Fruit fly (Drosophila melanogaster) whole organism, embryonic: ENCODE measurements around the gene mnd.

Source experiments
- Antp ChIP-seq: fragments of 200-800 bp; sonication (Bioruptor generic); optimal IDR thresholded peaks from 3 replicates; lab custom pipeline; 2016; ENCODE audit warnings: missing biosample characterization, missing genetic modification characterization
- CG10321 ChIP-seq: fragments of 200-800 bp; sonication (Bioruptor generic); IDR thresholded peaks from 2 replicates; pipeline ENCODE4 v1.3.6; 2022; ENCODE audit warnings: missing biosample characterization, missing genetic modification characterization
- CG12071 ChIP-seq: fragments of 200-800 bp; sonication (Bioruptor generic); optimal IDR thresholded peaks from 3 replicates; lab custom pipeline; 2018; ENCODE audit warnings: missing biosample characterization, mild to moderate bottlenecking, missing genetic modification characterization
- CG12104 ChIP-seq: fragments of 200-800 bp; sonication (Bioruptor generic); optimal IDR thresholded peaks from 3 replicates; lab custom pipeline; 2016; ENCODE audit warnings: missing biosample characterization, missing genetic modification characterization
- CG13123 ChIP-seq: fragments of 200-800 bp; sonication (Bioruptor generic); optimal IDR thresholded peaks from 2 replicates; lab custom pipeline; 2016; ENCODE audit warnings: missing biosample characterization, missing genetic modification characterization
- CG13775 ChIP-seq: fragments of 200-800 bp; sonication (Bioruptor generic); optimal IDR thresholded peaks from 3 replicates; lab custom pipeline; 2017; ENCODE audit warnings: missing biosample characterization, mild to moderate bottlenecking, missing genetic modification characterization
- CG14965 ChIP-seq: fragments of 200-800 bp; sonication (Bioruptor generic); optimal IDR thresholded peaks from 2 replicates; lab custom pipeline; 2016; ENCODE audit warnings: missing biosample characterization, missing genetic modification characterization, borderline replicate concordance
- CG1529 ChIP-seq: fragments of 200-800 bp; sonication (Bioruptor generic); optimal IDR thresholded peaks from 3 replicates; lab custom pipeline; 2018; ENCODE audit warnings: missing biosample characterization, missing genetic modification characterization
- CG2120 ChIP-seq: fragments of 200-800 bp; sonication (Bioruptor generic); optimal IDR thresholded peaks from 3 replicates; lab custom pipeline; 2016; ENCODE audit warnings: missing biosample characterization, missing genetic modification characterization
- CG2875 ChIP-seq: fragments of 200-800 bp; sonication (Bioruptor generic); optimal IDR thresholded peaks from 2 replicates; lab custom pipeline; 2017; ENCODE audit warnings: missing biosample characterization, mild to moderate bottlenecking, missing genetic modification characterization, missing genetic modification reagents
- CG2889 ChIP-seq: fragments of 200-800 bp; sonication (Bioruptor generic); IDR thresholded peaks from 3 replicates; pipeline ENCODE4 v1.3.6; 2022; ENCODE audit warnings: missing biosample characterization, missing genetic modification characterization
- CG31365 ChIP-seq: fragments of 200-800 bp; sonication (Bioruptor generic); optimal IDR thresholded peaks from 2 replicates; lab custom pipeline; 2018; ENCODE audit warnings: missing biosample characterization, mild to moderate bottlenecking, missing genetic modification characterization
- CG31441 ChIP-seq: fragments of 200-800 bp; sonication (Bioruptor generic); IDR thresholded peaks from 2 replicates; pipeline ENCODE4 v1.3.6; 2022; ENCODE audit warnings: missing biosample characterization, missing genetic modification characterization
- CG4707 ChIP-seq: fragments of 200-800 bp; sonication (Bioruptor generic); optimal IDR thresholded peaks from 2 replicates; lab custom pipeline; 2018; ENCODE audit warnings: missing biosample characterization, mild to moderate bottlenecking, missing genetic modification characterization, moderate library complexity
- CG6813 ChIP-seq: fragments of 200-800 bp; sonication (Bioruptor generic); optimal IDR thresholded peaks from 2 replicates; lab custom pipeline; 2017; ENCODE audit warnings: missing biosample characterization, missing genetic modification characterization, mild to moderate bottlenecking, moderate library complexity, missing genetic modification reagents
- CG7357 ChIP-seq: fragments of 200-800 bp; sonication (Bioruptor generic); IDR thresholded peaks from 3 replicates; pipeline ENCODE4 v1.3.6; 2022; ENCODE audit warnings: missing biosample characterization, missing genetic modification characterization
- CG7372 ChIP-seq: fragments of 200-800 bp; sonication (Bioruptor generic); IDR thresholded peaks from 2 replicates; pipeline ENCODE4 v1.3.6; 2022; ENCODE audit warnings: missing biosample characterization, missing genetic modification characterization
- CG7928 ChIP-seq: fragments of 200-800 bp; sonication (Bioruptor generic); optimal IDR thresholded peaks from 2 replicates; lab custom pipeline; 2017; ENCODE audit warnings: missing biosample characterization, mild to moderate bottlenecking, missing genetic modification characterization
- CG8765 ChIP-seq: fragments of 200-800 bp; sonication (Bioruptor generic); IDR thresholded peaks from 2 replicates; pipeline ENCODE4 v1.3.6; 2022; ENCODE audit warnings: missing biosample characterization, missing genetic modification characterization
- CG9876 ChIP-seq: fragments of 200-800 bp; sonication (Bioruptor generic); optimal IDR thresholded peaks from 2 replicates; lab custom pipeline; 2016; ENCODE audit warnings: missing biosample characterization, missing genetic modification characterization
- Dref ChIP-seq: fragments of 200-800 bp; sonication (Bioruptor generic); IDR thresholded peaks from 2 replicates; pipeline ENCODE4 v1.3.6; 2022; ENCODE audit warnings: missing biosample characterization, missing genetic modification characterization
- Ets65A ChIP-seq: fragments of 200-800 bp; sonication (Bioruptor generic); peaks from one replicate; lab custom pipeline; 2016; ENCODE audit warnings: missing biosample characterization, missing genetic modification characterization
- Hr51 ChIP-seq, 2 experiments: fragments of 200-800 bp; sonication (Bioruptor generic); optimal IDR thresholded peaks; 2 replicates in 1 of 2; 3 replicates in 1 of 2; lab custom pipeline; 2016 to 2018; ENCODE audit warnings: missing biosample characterization in 2 of 2, missing genetic modification characterization in 2 of 2, mild to moderate bottlenecking in 1 of 2, moderate library complexity in 1 of 2
- Kr ChIP-seq: fragments of 200-800 bp; sonication (Bioruptor generic); optimal IDR thresholded peaks from 2 replicates; lab custom pipeline; 2017; ENCODE audit warnings: missing biosample characterization, mild to moderate bottlenecking, missing genetic modification characterization
- Max ChIP-seq: fragments of 200-800 bp; sonication (Bioruptor generic); optimal IDR thresholded peaks from 2 replicates; lab custom pipeline; 2016; ENCODE audit warnings: missing biosample characterization, mild to moderate bottlenecking, missing genetic modification characterization
- Nf-YB ChIP-seq: fragments of 200-800 bp; sonication (Bioruptor generic); optimal IDR thresholded peaks from 3 replicates; lab custom pipeline; 2019; ENCODE audit warnings: missing biosample characterization, mild to moderate bottlenecking, missing genetic modification characterization, moderate library complexity
- Poxn ChIP-seq: fragments of 200-800 bp; sonication (Bioruptor generic); IDR thresholded peaks from 2 replicates; pipeline ENCODE4 v1.3.6; 2022; ENCODE audit warnings: missing biosample characterization, missing genetic modification characterization
- Sry-β ChIP-seq: fragments of 200-800 bp; sonication (Bioruptor generic); optimal IDR thresholded peaks from 2 replicates; lab custom pipeline; 2018; ENCODE audit warnings: missing biosample characterization, mild to moderate bottlenecking, missing genetic modification characterization, moderate library complexity
- Stat92E ChIP-seq, 3 experiments: fragments of >200 bp in 2 of 3; fragments of 200-800 bp in 1 of 3; sonication (Bioruptor generic) in 1 of 3; optimal IDR thresholded peaks; 2 replicates each; lab custom pipeline; 2017 to 2019; ENCODE audit warnings: missing biosample characterization in 3 of 3, missing genetic modification characterization in 3 of 3, mild to moderate bottlenecking in 1 of 3, moderate library complexity in 1 of 3
- cad ChIP-seq: fragments of >200 bp; optimal IDR thresholded peaks from 2 replicates; lab custom pipeline; 2017; ENCODE audit warnings: missing biosample characterization, missing genetic modification characterization
- crol ChIP-seq: fragments of 200-800 bp; sonication (Bioruptor generic); IDR thresholded peaks from 2 replicates; pipeline ENCODE4 v1.3.6; 2022; ENCODE audit warnings: missing biosample characterization, missing genetic modification characterization
- emc ChIP-seq: fragments of 200-800 bp; sonication (Bioruptor generic); optimal IDR thresholded peaks from 2 replicates; lab custom pipeline; 2016; ENCODE audit warnings: missing biosample characterization, missing genetic modification characterization
- gcm2 ChIP-seq: fragments of 200-800 bp; sonication (Bioruptor generic); optimal IDR thresholded peaks from 2 replicates; lab custom pipeline; 2016; ENCODE audit warnings: missing biosample characterization, missing genetic modification characterization
- gfzf ChIP-seq: fragments of 200-800 bp; sonication (Bioruptor generic); optimal IDR thresholded peaks from 2 replicates; lab custom pipeline; 2016; ENCODE audit warnings: missing biosample characterization, mild to moderate bottlenecking, missing genetic modification characterization, moderate library complexity
- ham ChIP-seq: fragments of 200-800 bp; sonication (Bioruptor generic); IDR thresholded peaks from 2 replicates; pipeline ENCODE4 v1.3.6; 2022; ENCODE audit warnings: missing biosample characterization, missing genetic modification characterization
- hbn ChIP-seq: fragments of 200-800 bp; sonication (Bioruptor generic); IDR thresholded peaks from 2 replicates; pipeline ENCODE4 v1.3.6; 2022; ENCODE audit warnings: missing biosample characterization, missing genetic modification characterization; ENCODE audit not compliant: partially characterized antibody
- klu ChIP-seq: fragments of 200-800 bp; sonication (Bioruptor generic); IDR thresholded peaks from 2 replicates; pipeline ENCODE4 v1.3.6; 2022; ENCODE audit warnings: missing biosample characterization, missing genetic modification characterization
- pan ChIP-seq, 4 experiments: fragments of >200 bp in 3 of 4; fragments of 200-800 bp in 1 of 4; sonication (Bioruptor generic) in 1 of 4; optimal IDR thresholded peaks in 3 of 4; IDR thresholded peaks in 1 of 4; 2 replicates each; pipeline versions ENCODE4 v1.3.6 to Lab custom; 2017 to 2022; ENCODE audit warnings: missing biosample characterization in 2 of 4, missing genetic modification characterization in 2 of 4, mixed read lengths in 1 of 4
- phol ChIP-seq: fragments of 200-800 bp; sonication (Bioruptor generic); optimal IDR thresholded peaks from 3 replicates; lab custom pipeline; 2018; ENCODE audit warnings: missing biosample characterization, mild to moderate bottlenecking, missing genetic modification characterization, moderate library complexity
- pzg ChIP-seq: fragments of 200-800 bp; sonication (Bioruptor generic); optimal IDR thresholded peaks from 3 replicates; lab custom pipeline; 2018; ENCODE audit warnings: missing biosample characterization, mild to moderate bottlenecking, missing genetic modification characterization, moderate library complexity
- schlank ChIP-seq: fragments of 200-800 bp; sonication (Bioruptor generic); optimal IDR thresholded peaks from 2 replicates; lab custom pipeline; 2018; ENCODE audit warnings: missing biosample characterization, mild to moderate bottlenecking, missing genetic modification characterization
- scrt ChIP-seq: fragments of 200-800 bp; sonication (Bioruptor generic); optimal IDR thresholded peaks from 2 replicates; lab custom pipeline; 2018; ENCODE audit warnings: missing biosample characterization, mild to moderate bottlenecking, missing genetic modification characterization, moderate library complexity
- sima ChIP-seq: fragments of 200-800 bp; sonication (Bioruptor generic); optimal IDR thresholded peaks from 2 replicates; lab custom pipeline; 2016; ENCODE audit warnings: missing biosample characterization, missing genetic modification characterization
- sna ChIP-seq: fragments of 200-800 bp; sonication (Bioruptor generic); IDR thresholded peaks from 2 replicates; pipeline ENCODE4 v1.3.6; 2022; ENCODE audit warnings: missing biosample characterization, missing genetic modification characterization; ENCODE audit not compliant: partially characterized antibody
- sqz ChIP-seq: fragments of 200-800 bp; sonication (Bioruptor generic); optimal IDR thresholded peaks from 3 replicates; lab custom pipeline; 2018; ENCODE audit warnings: missing biosample characterization, mild to moderate bottlenecking, missing genetic modification characterization
- sug ChIP-seq: fragments of 200-800 bp; optimal IDR thresholded peaks from 2 replicates; lab custom pipeline; 2019; ENCODE audit warnings: missing biosample characterization, mild to moderate bottlenecking, missing genetic modification characterization, moderate library complexity
- tap ChIP-seq: fragments of 200-800 bp; optimal IDR thresholded peaks from 3 replicates; lab custom pipeline; 2019; ENCODE audit warnings: missing biosample characterization, mild to moderate bottlenecking, missing genetic modification characterization, moderate library complexity
- toy ChIP-seq: fragments of 200-800 bp; sonication (Bioruptor generic); IDR thresholded peaks from 2 replicates; pipeline ENCODE4 v1.3.6; 2022; ENCODE audit warnings: missing biosample characterization, missing genetic modification characterization
- trh ChIP-seq: fragments of 200-800 bp; sonication (Bioruptor generic); optimal IDR thresholded peaks from 2 replicates; lab custom pipeline; 2016; ENCODE audit warnings: missing biosample characterization, missing genetic modification characterization

The mnd gene

DNA sequence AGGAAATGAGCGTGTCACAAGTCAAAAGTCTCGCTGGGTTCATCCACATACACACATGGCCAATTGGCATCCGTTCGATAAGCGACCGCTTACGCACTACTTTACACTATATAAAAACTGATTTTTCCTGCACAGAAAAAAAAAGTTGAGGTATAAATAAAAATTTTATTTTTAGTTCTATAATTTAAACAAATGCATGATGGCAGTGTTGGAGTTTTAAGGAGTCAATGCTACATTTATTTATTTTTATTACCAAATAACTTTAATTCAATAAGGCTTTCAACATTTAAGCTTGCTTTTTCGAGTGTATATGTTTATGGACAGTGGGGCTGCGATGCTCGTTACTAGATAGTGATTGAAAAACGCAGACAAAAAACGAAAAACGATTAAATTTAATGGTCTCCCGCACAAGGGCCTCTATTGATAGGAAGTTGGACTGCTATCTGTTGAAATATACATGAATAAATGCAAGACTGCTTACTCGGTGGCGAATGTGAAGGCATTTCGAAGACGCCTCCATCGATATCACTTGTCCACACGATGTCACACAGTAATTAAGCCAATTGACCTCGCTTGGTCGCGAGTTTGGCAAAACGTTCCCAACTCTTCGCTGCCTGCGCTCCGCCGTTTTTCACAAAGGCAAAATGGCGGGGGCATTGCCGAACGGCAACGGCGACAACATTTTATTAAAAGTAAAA, 26.9 kb downstream of the mnd start (continued):
- TF ChIP-seq klu (peak; percentile 22; the same call in 1 of the 2 replicates), sug (peak; percentile 52), CG1529 (GFP tag; lab: Kevin White, UChicago) (peak; percentile 53), CG7372 (no peak), CG12071 (GFP tag; lab: Kevin White, UChicago) (peak; percentile 41), CG6813 (GFP tag; lab: Kevin White, UChicago) (peak; percentile 65), CG7357 (GFP tag; lab: Robert Waterston, UW) (peak; percentile 60; the same call in 2 of the 3 replicates), gcm2 (GFP tag; lab: Kevin White, UChicago) (no peak), Nf-YB (GFP tag; lab: Kevin White, UChicago) (peak; percentile 55), cad (GFP tag; lab: Kevin White, UChicago) (no peak), CG4707 (GFP tag; lab: Kevin White, UChicago) (peak; percentile 49), sima (no peak), CG2120 (GFP tag; lab: Kevin White, UChicago) (peak; percentile 68), CG2875 (GFP tag; lab: Kevin White, UChicago) (peak; percentile 52), pzg (no peak), Ets65A (GFP tag; lab: Kevin White, UChicago) (peak; percentile 92), CG8765 (GFP tag; lab: Robert Waterston, UW) (no peak), Poxn (GFP tag; lab: Robert Waterston, UW) (0 out of 2 replicates have a peak, but pooled peaks have one; percentile 19), tap (tag; lab: Kevin White, UChicago) (peak; percentile 82), Sry-β (GFP tag; lab: Kevin White, UChicago) (no peak), CG14965 (GFP tag; lab: Kevin White, UChicago) (no peak), ham (no peak), sna (GFP tag; lab: Robert Waterston, UW) (no peak), CG13123 (GFP tag; lab: Kevin White, UChicago) (peak; percentile 13), CG10321 (GFP tag; lab: Robert Waterston, UW) (no peak), CG7928 (GFP tag; lab: Kevin White, UChicago) (no peak), Kr (GFP tag; lab: Kevin White, UChicago) (no peak), hbn (no peak), CG13775 (peak; percentile 62), phol (tag; lab: Kevin White, UChicago) (peak; percentile 85), pan (optimal IDR thresholded peaks at IDR 0.05; lab: Kevin White, UChicago) (no peak), pan (GFP tag; optimal IDR thresholded peaks at IDR 0.05 in 1 of 2, IDR thresholded peaks at IDR 0.05 in 1 of 2) (peak in 1 of 2 experiments; percentile 84), trh (GFP tag; lab: Kevin White, UChicago) (peak; percentile 28), sqz (GFP tag; lab: Kevin White, UChicago) (peak; percentile 65), Antp (GFP tag; lab: Kevin White, UChicago) (no peak), CG2889 (GFP tag; lab: Robert Waterston, UW) (peak; percentile 24; the same call in 1 of the 3 replicates), scrt (GFP tag; lab: Kevin White, UChicago) (peak; percentile 60), Stat92E (GFP tag; optimal IDR thresholded peaks at IDR 0.05; lab: Kevin White, UChicago) (peak in 1 of 3 experiments; percentile 33), Dref (GFP tag; lab: Robert Waterston, UW) (no peak), CG12104 (GFP tag; lab: Kevin White, UChicago) (peak; percentile 55), emc (GFP tag; lab: Kevin White, UChicago) (no peak), CG9876 (GFP tag; lab: Kevin White, UChicago) (no peak), gfzf (GFP tag; lab: Kevin White, UChicago) (no peak), crol (GFP tag; lab: Robert Waterston, UW) (no peak), CG31441 (GFP tag; lab: Robert Waterston, UW) (peak; percentile 87), CG31365 (tag; lab: Kevin White, UChicago) (no peak), Hr51 (GFP tag; optimal IDR thresholded peaks at IDR 0.05; lab: Kevin White, UChicago) (peak in 1 of 2 experiments; percentile 84), schlank (tag; lab: Kevin White, UChicago) (no peak), Max (GFP tag; lab: Kevin White, UChicago) (peak; percentile 69), toy (GFP tag; lab: Robert Waterston, UW) (no peak)
